Worm (Caenorhabditis elegans) whole organism, young adult: ENCODE data around the gene isp-1.

ENCODE experiments used
- ama-1 ChIP-seq, 3 experiments: fragments of 150-350 bp in 1 of 3; sonication (generic microtip) in 2 of 3; optimal IDR thresholded peaks; 2 replicates each; lab custom pipeline; 2014 to 2018; ENCODE audit warnings: missing biosample characterization in 2 of 3, missing genetic modification characterization in 2 of 3, missing genetic modification reagents in 2 of 3
- attf-3 ChIP-seq: fragments of 200-800 bp; sonication (Bioruptor generic); conservative IDR thresholded peaks from 2 replicates; pipeline ENCODE4 v1.3.6; 2022; ENCODE audit warnings: missing genetic modification reagents, missing genetic modification characterization, missing compliant biosample characterization
- fkh-3 ChIP-seq: sonication (generic microtip); optimal IDR thresholded peaks from 2 replicates; lab custom pipeline; 2016; ENCODE audit warnings: mild to moderate bottlenecking, missing genetic modification characterization, missing compliant biosample characterization
- nhr-179 ChIP-seq: sonication (generic microtip); optimal IDR thresholded peaks from 2 replicates; lab custom pipeline; 2016; ENCODE audit warnings: mild to moderate bottlenecking, missing genetic modification characterization, missing compliant biosample characterization
- ztf-22 ChIP-seq: fragments of 200-800 bp; sonication (Bioruptor generic); optimal IDR thresholded peaks from 2 replicates; lab custom pipeline; 2018; ENCODE audit warnings: mild to moderate bottlenecking, missing genetic modification characterization, moderate library complexity, missing compliant biosample characterization

ce11 chrIV:8146283-8146682 is 10.4 kb upstream of the isp-1 start:
- TF ChIP-seq fkh-3 (tag; lab: Kevin White, UChicago) (no peak), nhr-179 (no peak), ztf-22 (GFP tag; lab: Kevin White, UChicago) (no peak), ama-1 (optimal IDR thresholded peaks at IDR 0.05; lab: Kevin White, UChicago) (no peak), ama-1 (GFP tag; optimal IDR thresholded peaks at IDR 0.05; lab: Kevin White, UChicago) (no peak), attf-3 (no peak)
